Fruit fly (Drosophila melanogaster): Measurements from ENCODE around the gene Cdc5.

Cdc5 gene

dm6 chr3L:347641-348405 is 13.4 kb downstream of the Cdc5 start (continued):
- TF ChIP-seq CG15336 (GFP tag; IDR thresholded peaks at IDR 0.05) = peak; percentile 91
- peak; percentile 85 for TF ChIP-seq esn (GFP tag; optimal IDR thresholded peaks at IDR 0.05)
- peak; percentile 90 for TF ChIP-seq OdsH (GFP tag; optimal IDR thresholded peaks at IDR 0.05)
- peak; percentile 87 for TF ChIP-seq achi (GFP tag; optimal IDR thresholded peaks at IDR 0.05)
- peak; percentile 79 for TF ChIP-seq CG11294 (GFP tag; IDR thresholded peaks at IDR 0.05)
- TF ChIP-seq Ets21C (GFP tag; optimal IDR thresholded peaks at IDR 0.05) = peak; percentile 72
- TF ChIP-seq Eip93F (GFP tag; optimal IDR thresholded peaks at IDR 0.05) = peak; percentile 26
- TF ChIP-seq CG11902 (GFP tag; optimal IDR thresholded peaks at IDR 0.05) = peak; percentile 76
- peak; percentile 94 for TF ChIP-seq CG6163 (GFP tag; IDR thresholded peaks at IDR 0.05)
- TF ChIP-seq CG8319 (GFP tag; optimal IDR thresholded peaks at IDR 0.05) = peak; percentile 82
- peak; percentile 91 for TF ChIP-seq Sox14 (GFP tag; optimal IDR thresholded peaks at IDR 0.05)
- peak; percentile 89 for TF ChIP-seq dac (GFP tag; optimal IDR thresholded peaks at IDR 0.05)

DNA sequence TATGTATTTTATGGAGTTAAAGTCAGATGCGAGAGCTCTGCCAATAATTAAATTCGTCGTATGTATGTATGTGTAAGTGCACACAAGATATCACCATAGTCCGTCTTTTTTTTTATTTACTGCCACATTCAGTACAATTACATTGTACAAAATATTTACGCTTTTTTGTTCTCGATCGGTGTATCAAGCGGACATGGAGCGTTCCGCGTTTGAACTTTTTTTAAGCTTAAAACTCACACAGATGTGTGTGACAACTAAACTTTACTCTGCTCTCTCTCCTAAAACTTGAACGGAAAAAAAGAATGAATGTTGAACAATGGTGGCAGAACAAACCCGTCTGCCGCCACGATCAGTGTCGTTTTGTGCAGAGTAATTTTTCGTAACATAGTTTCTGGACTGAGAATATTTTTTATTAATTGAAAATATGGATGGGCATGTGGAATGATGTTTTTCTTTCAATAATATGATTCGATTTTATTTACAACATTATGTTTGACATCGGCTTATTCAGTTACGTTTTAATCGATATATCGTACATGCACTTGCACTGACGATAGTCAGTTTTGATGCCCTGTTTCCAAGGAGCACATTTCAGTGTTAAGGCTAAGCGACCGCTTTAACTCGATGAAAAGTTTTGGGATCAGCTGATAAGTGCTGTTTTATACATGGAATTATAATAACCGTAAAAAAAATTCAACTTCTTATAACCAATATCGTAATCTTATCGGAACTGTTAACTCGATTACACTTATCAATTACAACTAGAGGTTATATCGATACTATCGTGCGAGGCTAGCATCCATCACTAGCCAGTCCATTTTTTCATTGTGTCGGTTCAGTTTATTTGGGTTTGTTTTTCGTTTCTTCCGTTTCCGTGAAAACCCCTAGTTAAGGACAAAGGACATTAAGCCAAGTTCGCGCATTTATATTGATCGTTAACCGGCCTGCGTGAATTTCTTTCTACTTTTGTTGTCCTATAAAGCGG is 14.2 kb downstream of the Cdc5 start, which contains the start of gene mth:
Gene mth, minus strand, starts transcription at position 302 of the 985 bp plus-strand sequence.
- TF ChIP-seq CG7368 (GFP tag; optimal IDR thresholded peaks at IDR 0.05) (peak; percentile 4), CG8119 (GFP tag; IDR thresholded peaks at IDR 0.05) (0 out of 3 replicates have a peak, but pooled peaks have one; percentile 15), lz (GFP tag; optimal IDR thresholded peaks at IDR 0.05) (peak; percentile 69), cyc (GFP tag; optimal IDR thresholded peaks at IDR 0.05) (peak; percentile 62), Eip93F (GFP tag; optimal IDR thresholded peaks at IDR 0.05) (no peak), CG32006 (GFP tag; optimal IDR thresholded peaks at IDR 0.05) (peak; percentile 39), dsx (GFP tag; optimal IDR thresholded peaks at IDR 0.05; ENCODE audit: poor library complexity, severe bottlenecking) (peak; percentile 70), CG3032 (tag; optimal IDR thresholded peaks at IDR 0.05) (peak; percentile 61), Lpt (GFP tag; optimal IDR thresholded peaks at IDR 0.05) (no peak), Ets21C (GFP tag; optimal IDR thresholded peaks at IDR 0.05) (peak; percentile 50), Blimp-1 (GFP tag; optimal IDR thresholded peaks at IDR 0.05) (no peak), Hr4 (GFP tag; optimal IDR thresholded peaks at IDR 0.05) (peak; percentile 31), CG31627 (GFP tag; optimal IDR thresholded peaks at IDR 0.05) (peak; percentile 68), CG11294 (GFP tag; IDR thresholded peaks at IDR 0.05) (0 out of 2 replicates have a peak, but pooled peaks have one; percentile 9), fkh (GFP tag; optimal IDR thresholded peaks at IDR 0.05) (peak; percentile 52), Sox14 (GFP tag; optimal IDR thresholded peaks at IDR 0.05) (peak; percentile 66), CG16779 (tag; optimal IDR thresholded peaks at IDR 0.05) (peak; percentile 22), CG6854 (GFP tag; optimal IDR thresholded peaks at IDR 0.05) (peak; percentile 55), topi (GFP tag; optimal IDR thresholded peaks at IDR 0.05) (peak; percentile 45), CG4318 (GFP tag; optimal IDR thresholded peaks at IDR 0.05) (no peak), CG9139 (GFP tag; optimal IDR thresholded peaks at IDR 0.05) (peak; percentile 29), pdm3 (GFP tag; optimal IDR thresholded peaks at IDR 0.05) (peak; percentile 57), Smox (GFP tag; optimal IDR thresholded peaks at IDR 0.05) (no peak), Hr39 (GFP tag; optimal IDR thresholded peaks at IDR 0.05) (peak; percentile 74), CG6792 (GFP tag; optimal IDR thresholded peaks at IDR 0.05) (no peak), CG15336 (GFP tag; IDR thresholded peaks at IDR 0.05) (peak; percentile 39; the same call in 1 of the 2 replicates), CG3919 (GFP tag; optimal IDR thresholded peaks at IDR 0.05) (peak; percentile 38), CG10669 (GFP tag; optimal IDR thresholded peaks at IDR 0.05) (no peak), CG6276 (GFP tag; optimal IDR thresholded peaks at IDR 0.05) (peak; percentile 60), Sox102F (GFP tag; optimal IDR thresholded peaks at IDR 0.05) (peak; percentile 2), CG8632 (GFP tag; optimal IDR thresholded peaks at IDR 0.05) (no peak), CG6163 (GFP tag; IDR thresholded peaks at IDR 0.05) (peak; percentile 33; the same call in 2 of the 3 replicates), ss (GFP tag; optimal IDR thresholded peaks at IDR 0.05) (peak; percentile 18 to 41), acj6 (GFP tag; optimal IDR thresholded peaks at IDR 0.05) (peak; percentile 45), dac (GFP tag; optimal IDR thresholded peaks at IDR 0.05) (no peak), Gug (GFP tag; IDR thresholded peaks at IDR 0.05) (no peak), net (GFP tag; optimal IDR thresholded peaks at IDR 0.05) (peak; percentile 28), fd59A (GFP tag; optimal IDR thresholded peaks at IDR 0.05) (no peak), Sox15 (GFP tag; optimal IDR thresholded peaks at IDR 0.05) (peak; percentile 6), OdsH (GFP tag; optimal IDR thresholded peaks at IDR 0.05) (peak; percentile 25)
